Fruit fly (Drosophila melanogaster) whole organism, adult: ENCODE results near the gene CG3529.
A peak's percentile ranks its signal among the peaks of the same experiment; 100 is the strongest.

Experiments
- CG11617 ChIP-seq: fragments of 200-800 bp; sonication (Bioruptor generic); optimal IDR thresholded peaks from 2 replicates; lab custom pipeline; 2017; ENCODE audit warnings: mild to moderate bottlenecking, missing biosample characterization, missing genetic modification reagents, missing genetic modification characterization
- CG12768 ChIP-seq: fragments of 200-800 bp; sonication (Bioruptor generic); optimal IDR thresholded peaks from 2 replicates; lab custom pipeline; 2017; ENCODE audit warnings: missing biosample characterization, missing genetic modification characterization, mild to moderate bottlenecking, moderate library complexity, missing genetic modification reagents
- CG14711 ChIP-seq: fragments of 200-800 bp; sonication (Bioruptor generic); optimal IDR thresholded peaks from 2 replicates; lab custom pipeline; 2018; ENCODE audit warnings: missing biosample characterization, mild to moderate bottlenecking, missing genetic modification characterization, moderate library complexity
- CG1620 ChIP-seq: fragments of 200-800 bp; sonication (Bioruptor generic); optimal IDR thresholded peaks from 2 replicates; lab custom pipeline; 2016; ENCODE audit warnings: missing biosample characterization, missing genetic modification characterization
- CG33017 ChIP-seq: fragments of 200-800 bp; sonication (Bioruptor generic); optimal IDR thresholded peaks from 2 replicates; lab custom pipeline; 2018; ENCODE audit warnings: missing biosample characterization, mild to moderate bottlenecking, missing genetic modification characterization, moderate library complexity
- CG5204 ChIP-seq: fragments of 200-800 bp; sonication (Bioruptor generic); optimal IDR thresholded peaks from 2 replicates; lab custom pipeline; 2016; ENCODE audit warnings: missing biosample characterization, missing genetic modification characterization
- CG7045 ChIP-seq: fragments of 200-800 bp; sonication (Bioruptor generic); optimal IDR thresholded peaks from 2 replicates; lab custom pipeline; 2017; ENCODE audit warnings: missing biosample characterization, mild to moderate bottlenecking, missing genetic modification characterization
- CG7101 ChIP-seq: fragments of 200-800 bp; sonication (Bioruptor generic); optimal IDR thresholded peaks from 2 replicates; lab custom pipeline; 2018; ENCODE audit warnings: missing biosample characterization, mild to moderate bottlenecking, missing genetic modification characterization, moderate library complexity
- Clk ChIP-seq: fragments of 200-800 bp; sonication (Bioruptor generic); optimal IDR thresholded peaks from 2 replicates; lab custom pipeline; 2017; ENCODE audit warnings: missing biosample characterization, missing genetic modification characterization
- Crg-1 ChIP-seq: fragments of 200-800 bp; sonication (Bioruptor generic); optimal IDR thresholded peaks from 2 replicates; lab custom pipeline; 2016; ENCODE audit warnings: missing biosample characterization, missing genetic modification characterization
- Hr96 ChIP-seq: fragments of 200-800 bp; sonication (Bioruptor generic); optimal IDR thresholded peaks from 2 replicates; lab custom pipeline; 2016; ENCODE audit warnings: missing biosample characterization, missing genetic modification characterization
- Mnt ChIP-seq: fragments of 200-800 bp; sonication (Bioruptor generic); optimal IDR thresholded peaks from 2 replicates; lab custom pipeline; 2016; ENCODE audit warnings: missing biosample characterization, mild to moderate bottlenecking, missing genetic modification characterization
- bab1 ChIP-seq: fragments of 200-800 bp; sonication (Bioruptor generic); optimal IDR thresholded peaks from 3 replicates; lab custom pipeline; 2019; ENCODE audit warnings: missing biosample characterization, mild to moderate bottlenecking, missing genetic modification characterization, moderate library complexity
- cic ChIP-seq: fragments of 200-800 bp; sonication (Bioruptor generic); optimal IDR thresholded peaks from 2 replicates; lab custom pipeline; 2017; ENCODE audit warnings: missing biosample characterization, mild to moderate bottlenecking, missing genetic modification characterization, moderate library complexity
- cnc ChIP-seq, 2 experiments: fragments of >200 bp; optimal IDR thresholded peaks; 2 replicates each; lab custom pipeline; 2017
- kay ChIP-seq: fragments of 200-800 bp; sonication (Bioruptor generic); peaks from one replicate; lab custom pipeline; 2016; ENCODE audit warnings: missing biosample characterization, missing genetic modification characterization, borderline replicate concordance
- ovo ChIP-seq: fragments of 200-800 bp; sonication (Bioruptor generic); optimal IDR thresholded peaks from 2 replicates; lab custom pipeline; 2016; ENCODE audit warnings: missing biosample characterization, missing genetic modification characterization
- pad ChIP-seq: fragments of 200-800 bp; sonication (Bioruptor generic); optimal IDR thresholded peaks from 3 replicates; lab custom pipeline; 2017; ENCODE audit warnings: missing biosample characterization, missing genetic modification characterization, mild to moderate bottlenecking, moderate library complexity, missing genetic modification reagents
- tj ChIP-seq: fragments of 200-800 bp; sonication (Bioruptor generic); optimal IDR thresholded peaks from 3 replicates; lab custom pipeline; 2017; ENCODE audit warnings: missing biosample characterization, mild to moderate bottlenecking, missing genetic modification characterization, moderate library complexity
- toe ChIP-seq: fragments of 200-800 bp; sonication (Bioruptor generic); optimal IDR thresholded peaks from 2 replicates; lab custom pipeline; 2016; ENCODE audit warnings: missing biosample characterization, missing genetic modification characterization

CG3529 gene

dm6 chr3L:9471151-9471903 is 24.7 kb downstream of the CG3529 start:
- TF ChIP-seq kay = no peak
- TF ChIP-seq cnc (optimal IDR thresholded peaks at IDR 0.05; lab: Kevin White, UChicago) = no peak
- no peak for TF ChIP-seq cic (GFP tag; lab: Kevin White, UChicago)
- no peak for TF ChIP-seq ovo (GFP tag; lab: Kevin White, UChicago)
- TF ChIP-seq pad (GFP tag; lab: Kevin White, UChicago) = no peak
- no peak for TF ChIP-seq CG14711
- TF ChIP-seq CG7101 (tag; lab: Kevin White, UChicago) = no peak
- TF ChIP-seq CG1620 (GFP tag; lab: Kevin White, UChicago) = no peak
- TF ChIP-seq CG7045 = no peak
- TF ChIP-seq bab1 (GFP tag; lab: Kevin White, UChicago) = no peak
- TF ChIP-seq toe (GFP tag; lab: Kevin White, UChicago) = no peak
- no peak for TF ChIP-seq CG12768 (GFP tag; lab: Kevin White, UChicago)

dm6 chr3L:9476829-9477228 is 30.2 kb downstream of the CG3529 start, which contains the start of the genes Uch-L5 and Jarid2:
TSS of gene Uch-L5 (minus strand) at chr3L:9476965.
TSS of gene Jarid2 (plus strand) at chr3L:9477038.
- TF ChIP-seq kay (no peak), tj (GFP tag; lab: Kevin White, UChicago) (peak; percentile 70), ovo (GFP tag; lab: Kevin White, UChicago) (peak; percentile 47), Clk (GFP tag; lab: Kevin White, UChicago) (no peak), Crg-1 (GFP tag; lab: Kevin White, UChicago) (peak; percentile 45), CG14711 (peak; percentile 63), bab1 (GFP tag; lab: Kevin White, UChicago) (peak; percentile 84), cnc (optimal IDR thresholded peaks at IDR 0.05; lab: Kevin White, UChicago) (peak; percentile 81 to 92), Mnt (peak; percentile 69), pad (GFP tag; lab: Kevin White, UChicago) (peak; percentile 37), CG33017 (tag; lab: Kevin White, UChicago) (peak; percentile 26), toe (GFP tag; lab: Kevin White, UChicago) (no peak), CG7101 (tag; lab: Kevin White, UChicago) (peak; percentile 61), CG5204 (no peak), cic (GFP tag; lab: Kevin White, UChicago) (peak; percentile 34), Hr96 (GFP tag; lab: Kevin White, UChicago) (no peak), CG1620 (GFP tag; lab: Kevin White, UChicago) (peak; percentile 56), CG7045 (peak; percentile 16), CG12768 (GFP tag; lab: Kevin White, UChicago) (peak; percentile 12), CG11617 (GFP tag; lab: Kevin White, UChicago) (peak; percentile 8)

- peak; percentile 12 for TF ChIP-seq CG7101 (tag; lab: Kevin White, UChicago)
- TF ChIP-seq ovo (GFP tag; lab: Kevin White, UChicago) = no peak
- TF ChIP-seq pad (GFP tag; lab: Kevin White, UChicago) = no peak
- TF ChIP-seq bab1 (GFP tag; lab: Kevin White, UChicago) = peak; percentile 56
- TF ChIP-seq CG1620 (GFP tag; lab: Kevin White, UChicago) = no peak
- TF ChIP-seq tj (GFP tag; lab: Kevin White, UChicago) = no peak
- no peak for TF ChIP-seq Clk (GFP tag; lab: Kevin White, UChicago)
- no peak for TF ChIP-seq CG33017 (tag; lab: Kevin White, UChicago)
- no peak for TF ChIP-seq CG12768 (GFP tag; lab: Kevin White, UChicago)
- TF ChIP-seq Crg-1 (GFP tag; lab: Kevin White, UChicago) = no peak
- TF ChIP-seq Mnt = peak; percentile 10
- TF ChIP-seq toe (GFP tag; lab: Kevin White, UChicago) = no peak
- TF ChIP-seq CG14711 = no peak
- no peak for TF ChIP-seq CG7045
- TF ChIP-seq cic (GFP tag; lab: Kevin White, UChicago) = no peak
- no peak for TF ChIP-seq Hr96 (GFP tag; lab: Kevin White, UChicago)
- TF ChIP-seq cnc (optimal IDR thresholded peaks at IDR 0.05; lab: Kevin White, UChicago) = no peak
- no peak for TF ChIP-seq CG5204
Observed at dm6 chr3L:9487586-9487985, 40.9 kb downstream of the CG3529 start, which contains the start of gene pall. TSS of gene pall (minus strand) at chr3L:9487790.

dm6 chr3L:9489133-9489532 is 42.5 kb downstream of the CG3529 start, which contains the start of gene CG32036:
TSS of gene CG32036 (minus strand) at chr3L:9489233.
- no peak for TF ChIP-seq Hr96 (GFP tag; lab: Kevin White, UChicago)
- TF ChIP-seq CG5204 = no peak
- no peak for TF ChIP-seq Clk (GFP tag; lab: Kevin White, UChicago)
- no peak for TF ChIP-seq Crg-1 (GFP tag; lab: Kevin White, UChicago)
- TF ChIP-seq CG33017 (tag; lab: Kevin White, UChicago) = no peak
- no peak for TF ChIP-seq CG1620 (GFP tag; lab: Kevin White, UChicago)
- no peak for TF ChIP-seq tj (GFP tag; lab: Kevin White, UChicago)
- no peak for TF ChIP-seq toe (GFP tag; lab: Kevin White, UChicago)
- TF ChIP-seq CG11617 (GFP tag; lab: Kevin White, UChicago) = no peak
- no peak for TF ChIP-seq kay
- TF ChIP-seq pad (GFP tag; lab: Kevin White, UChicago) = no peak
- TF ChIP-seq CG12768 (GFP tag; lab: Kevin White, UChicago) = no peak
- TF ChIP-seq CG7045 = no peak
- TF ChIP-seq CG14711 = no peak
- no peak for TF ChIP-seq Mnt
- no peak for TF ChIP-seq CG7101 (tag; lab: Kevin White, UChicago)
- TF ChIP-seq cnc (optimal IDR thresholded peaks at IDR 0.05; lab: Kevin White, UChicago) = no peak
- no peak for TF ChIP-seq bab1 (GFP tag; lab: Kevin White, UChicago)

DNA sequence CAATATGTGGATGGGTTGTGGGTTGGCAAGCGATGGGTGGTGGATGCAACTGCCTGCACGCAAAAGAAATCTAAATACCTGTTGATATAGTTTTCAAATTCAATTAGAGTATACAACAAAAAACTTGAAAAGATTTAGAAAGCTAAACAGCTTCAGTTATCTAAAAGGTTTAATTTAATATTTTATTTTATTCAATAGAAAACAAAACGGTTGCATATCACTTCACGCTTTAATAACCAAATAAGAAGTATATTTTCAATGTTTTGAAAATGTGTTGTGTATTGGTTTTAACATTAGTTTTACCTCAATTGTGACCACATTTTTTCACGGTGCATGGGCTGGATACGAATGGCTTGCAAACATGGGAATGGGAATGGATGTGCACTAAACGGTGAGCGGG is 43.0 kb downstream of the CG3529 start:
- TF ChIP-seq tj (GFP tag; lab: Kevin White, UChicago) = no peak
- TF ChIP-seq kay = no peak
- no peak for TF ChIP-seq Hr96 (GFP tag; lab: Kevin White, UChicago)
- TF ChIP-seq cic (GFP tag; lab: Kevin White, UChicago) = no peak
- TF ChIP-seq Mnt = no peak
- no peak for TF ChIP-seq toe (GFP tag; lab: Kevin White, UChicago)
- TF ChIP-seq CG33017 (tag; lab: Kevin White, UChicago) = no peak
- TF ChIP-seq cnc (optimal IDR thresholded peaks at IDR 0.05; lab: Kevin White, UChicago) = no peak
- TF ChIP-seq Crg-1 (GFP tag; lab: Kevin White, UChicago) = no peak
- TF ChIP-seq CG5204 = no peak
- no peak for TF ChIP-seq pad (GFP tag; lab: Kevin White, UChicago)
- no peak for TF ChIP-seq ovo (GFP tag; lab: Kevin White, UChicago)
- TF ChIP-seq bab1 (GFP tag; lab: Kevin White, UChicago) = no peak
- no peak for TF ChIP-seq Clk (GFP tag; lab: Kevin White, UChicago)
- TF ChIP-seq CG11617 (GFP tag; lab: Kevin White, UChicago) = no peak
- TF ChIP-seq CG12768 (GFP tag; lab: Kevin White, UChicago) = no peak
- TF ChIP-seq CG1620 (GFP tag; lab: Kevin White, UChicago) = no peak
- TF ChIP-seq CG14711 = no peak
